Worm (Caenorhabditis elegans) whole organism, L4/young adult: ENCODE data around the gene F17C11.12.

Source experiments
- W03F9.2 ChIP-seq: fragments of 150-350 bp; optimal IDR thresholded peaks from 2 replicates; lab custom pipeline; 2014; ENCODE audit warnings: missing biosample characterization, missing genetic modification characterization
- dao-5 ChIP-seq: sonication (generic microtip); optimal IDR thresholded peaks from 2 replicates; lab custom pipeline; 2016; ENCODE audit warnings: missing genotype, missing genetic modification characterization, moderate library complexity, missing compliant biosample characterization
- him-1 ChIP-seq: sonication (generic microtip); optimal IDR thresholded peaks from 2 replicates; lab custom pipeline; 2016; ENCODE audit warnings: missing genotype, missing genetic modification reagents, missing genetic modification characterization, missing compliant biosample characterization

F17C11.12 gene

DNA sequence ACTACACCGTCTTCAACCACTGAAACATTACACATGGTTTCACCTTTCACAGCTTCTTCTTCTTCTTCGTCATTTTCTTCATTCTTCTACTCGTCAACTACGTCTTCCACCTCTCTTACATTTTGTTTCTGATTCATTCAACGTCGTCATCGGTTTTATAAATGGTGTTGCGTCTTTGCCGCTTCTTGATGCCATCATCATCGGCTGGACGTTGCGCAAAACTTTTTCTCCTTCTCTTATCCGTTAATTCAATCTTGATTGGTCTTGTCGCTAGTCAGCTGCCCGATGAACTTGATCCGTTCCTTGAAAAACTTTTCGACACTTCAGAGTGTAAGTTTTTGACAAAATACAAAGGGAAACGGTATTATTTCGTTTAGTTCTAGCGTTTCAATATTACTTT lies 38.1 kb downstream of the F17C11.12 start:
- TF ChIP-seq W03F9.2 (tag; lab: Kevin White, UChicago) = no peak
- no peak for TF ChIP-seq him-1 (tag; lab: Kevin White, UChicago)
- TF ChIP-seq dao-5 (tag; lab: Kevin White, UChicago) = no peak

DNA sequence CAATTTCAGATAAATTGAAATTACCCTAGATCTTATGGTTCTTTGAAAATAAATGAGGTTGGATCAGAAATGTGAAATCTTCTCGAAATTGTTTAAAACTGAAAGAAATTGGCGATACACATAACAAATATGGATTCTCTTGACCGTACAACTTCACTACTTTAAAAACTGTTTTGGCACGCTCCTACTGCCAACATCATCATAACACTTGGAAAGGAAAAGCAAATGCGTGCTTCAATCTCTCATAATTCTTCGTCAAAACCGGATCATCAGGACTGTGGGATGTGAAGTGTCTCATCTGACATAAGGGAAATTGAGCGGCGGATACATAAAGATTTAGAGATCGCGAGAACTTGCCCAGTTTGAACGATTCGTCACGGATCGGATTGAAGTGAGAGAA lies 38.6 kb downstream of the F17C11.12 start, which contains the start of gene F32D8.7:
Gene F32D8.7 (plus strand): TSS at position 329 of the 400 bp plus-strand sequence.
- TF ChIP-seq W03F9.2 (tag; lab: Kevin White, UChicago) = no peak
- TF ChIP-seq him-1 (tag; lab: Kevin White, UChicago) = no peak
- no peak for TF ChIP-seq dao-5 (tag; lab: Kevin White, UChicago)

DNA sequence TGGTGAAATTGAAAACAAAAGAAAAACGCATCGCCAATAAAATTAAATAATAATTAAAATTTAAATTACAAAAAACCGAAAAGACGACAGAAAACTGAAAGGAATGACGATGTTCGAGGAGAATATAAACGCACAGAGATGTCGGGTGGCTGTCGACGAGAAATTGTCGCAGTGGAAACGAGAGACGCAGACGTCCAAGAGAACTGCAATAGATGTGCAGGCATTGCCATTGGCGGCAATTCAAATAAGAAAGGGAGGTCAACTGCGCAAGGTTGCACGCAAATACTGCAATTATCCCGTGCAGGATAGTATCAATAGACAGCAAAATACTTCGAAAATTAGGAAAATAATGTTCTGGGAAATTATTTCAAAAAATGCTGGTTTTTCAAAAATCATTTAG lies 39.5 kb downstream of the F17C11.12 start:
- TF ChIP-seq dao-5 (tag; lab: Kevin White, UChicago) = peak; percentile 43
- peak; percentile 97 for TF ChIP-seq him-1 (tag; lab: Kevin White, UChicago)
- peak; percentile 97 for TF ChIP-seq W03F9.2 (tag; lab: Kevin White, UChicago)

DNA sequence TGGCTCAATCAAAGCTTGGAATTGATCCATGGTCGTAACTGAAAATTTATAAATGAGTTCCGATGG lies 39.8 kb downstream of the F17C11.12 start, which contains the start of gene sec-61.G:
Gene sec-61.G (minus strand): TSS at position 38 of the 66 bp plus-strand sequence.
- no peak for TF ChIP-seq him-1 (tag; lab: Kevin White, UChicago)
- TF ChIP-seq dao-5 (tag; lab: Kevin White, UChicago) = no peak
- TF ChIP-seq W03F9.2 (tag; lab: Kevin White, UChicago) = no peak

DNA sequence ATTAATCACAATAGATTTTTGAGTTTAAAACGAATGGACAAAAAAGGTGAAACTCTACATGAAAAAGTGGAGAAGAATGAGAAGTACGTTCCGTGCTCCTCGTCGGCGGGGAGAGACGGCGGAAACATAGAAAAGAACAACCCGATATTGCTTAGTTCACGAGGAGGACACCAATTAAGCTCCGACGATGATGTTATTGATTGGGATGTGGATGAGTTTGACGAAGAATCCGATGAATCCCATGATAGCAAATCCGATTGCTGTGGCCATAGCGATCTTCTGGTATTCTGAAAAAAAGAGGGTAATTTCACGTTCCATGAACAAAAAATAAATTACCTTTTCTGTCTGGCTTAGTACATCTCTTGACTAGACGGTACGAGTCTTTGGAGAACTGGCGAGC lies 40.0 kb downstream of the F17C11.12 start:
- TF ChIP-seq W03F9.2 (tag; lab: Kevin White, UChicago) = no peak
- no peak for TF ChIP-seq him-1 (tag; lab: Kevin White, UChicago)
- TF ChIP-seq dao-5 (tag; lab: Kevin White, UChicago) = no peak

DNA sequence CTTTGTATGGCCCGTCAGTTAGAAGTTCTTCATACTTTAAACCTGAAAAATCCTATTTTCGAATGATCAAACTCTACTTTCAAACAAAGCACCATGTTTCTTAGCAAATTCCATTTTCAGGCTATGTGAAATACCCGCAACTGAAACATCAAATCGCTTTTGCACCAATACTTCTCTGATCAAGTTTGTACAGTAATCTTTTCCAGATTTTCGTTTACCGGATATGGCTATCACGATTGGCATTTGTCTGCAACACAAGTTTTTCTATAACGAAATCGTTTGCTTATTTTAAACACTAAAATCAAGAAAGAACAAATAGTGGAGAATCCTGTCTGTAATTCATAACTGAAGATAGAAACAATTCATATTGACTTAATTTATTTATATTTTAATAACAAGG lies 40.4 kb downstream of the F17C11.12 start, which contains the start of gene F32D8.13:
Gene F32D8.13 (minus strand): TSS at position 249 of the 400 bp plus-strand sequence.
- no peak for TF ChIP-seq him-1 (tag; lab: Kevin White, UChicago)
- no peak for TF ChIP-seq dao-5 (tag; lab: Kevin White, UChicago)
- TF ChIP-seq W03F9.2 (tag; lab: Kevin White, UChicago) = no peak

DNA sequence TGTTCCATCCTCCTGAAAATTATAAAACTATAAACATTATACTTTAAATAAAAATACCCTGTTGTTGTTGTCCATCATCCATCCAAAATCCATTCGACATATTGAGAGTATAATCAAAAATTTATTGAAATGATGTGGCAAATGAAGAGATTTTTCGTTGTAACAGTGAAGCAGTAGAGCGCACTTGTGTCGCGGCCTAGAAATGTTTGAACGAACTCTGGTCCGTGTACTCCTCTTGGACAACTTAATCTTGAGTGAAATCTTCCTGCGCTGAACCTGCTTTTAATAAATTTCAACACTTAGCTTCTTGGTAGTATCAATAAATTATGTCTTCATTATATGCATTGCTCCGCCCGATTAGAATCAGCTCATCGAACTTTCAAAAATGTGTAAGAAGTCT lies 42.1 kb downstream of the F17C11.12 start, which contains the start of the genes F32D8.14 and F32D8.5:
Gene F32D8.14 (minus strand): TSS at position 188 of the 400 bp plus-strand sequence.
Gene F32D8.5 (plus strand): TSS at position 200 of the 400 bp plus-strand sequence.
- TF ChIP-seq him-1 (tag; lab: Kevin White, UChicago) = peak; percentile 33
- no peak for TF ChIP-seq dao-5 (tag; lab: Kevin White, UChicago)
- peak; percentile 92 for TF ChIP-seq W03F9.2 (tag; lab: Kevin White, UChicago)

DNA sequence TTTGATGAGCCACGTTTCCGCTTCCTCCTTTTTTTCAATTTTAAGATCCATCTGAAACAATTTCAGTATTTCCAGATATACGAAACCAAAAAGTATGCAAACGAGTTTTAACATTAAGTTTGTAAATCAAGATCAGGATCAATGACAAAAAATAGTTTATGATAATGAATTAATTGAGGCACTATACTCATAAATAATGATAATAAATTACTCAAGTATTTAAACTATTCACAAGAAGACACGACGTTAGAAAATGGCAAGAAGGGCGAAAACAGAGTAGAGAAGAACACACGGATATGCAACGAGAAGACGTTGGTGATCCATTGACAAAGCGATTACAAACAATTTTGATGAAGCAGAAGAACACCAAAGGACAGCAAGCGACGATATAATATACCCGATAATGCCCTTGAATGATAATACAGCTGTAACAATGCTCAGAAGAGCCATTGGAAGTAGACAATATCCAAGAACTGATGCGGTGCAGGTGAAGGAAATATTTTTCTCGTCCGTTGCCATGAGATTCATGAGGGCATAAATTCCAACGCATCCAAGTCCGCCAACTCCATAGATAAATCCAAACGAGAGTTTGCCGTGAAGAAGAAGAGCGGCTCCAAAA lies 43.1 kb downstream of the F17C11.12 start, which contains the start of gene F32D8.4:
Gene F32D8.4 (minus strand): TSS at position 51 of the 619 bp plus-strand sequence.
- TF ChIP-seq him-1 (tag; lab: Kevin White, UChicago) (no peak), dao-5 (tag; lab: Kevin White, UChicago) (no peak), W03F9.2 (tag; lab: Kevin White, UChicago) (no peak)

DNA sequence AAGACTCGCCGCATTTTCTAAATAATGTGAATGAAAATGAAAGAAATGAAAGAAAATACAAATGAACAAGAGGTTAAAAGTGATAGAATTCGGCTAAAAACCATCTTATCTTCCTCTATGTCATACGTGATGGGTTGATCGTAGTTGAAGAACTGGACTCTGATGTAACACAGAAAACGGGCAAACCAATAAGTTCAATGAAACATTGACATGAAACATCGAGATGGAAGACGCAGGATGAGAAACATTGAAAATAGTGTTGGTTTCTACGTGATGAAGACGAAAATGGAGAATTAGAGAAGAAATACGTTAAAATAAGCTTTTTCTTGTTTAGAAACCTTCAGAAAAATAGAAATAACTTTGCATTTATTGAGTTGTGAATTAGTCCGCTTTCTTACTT lies 45.7 kb downstream of the F17C11.12 start, which contains the start of gene F32D8.12:
Gene F32D8.12 (minus strand): TSS at position 48 of the 400 bp plus-strand sequence.
- no peak for TF ChIP-seq dao-5 (tag; lab: Kevin White, UChicago)
- TF ChIP-seq him-1 (tag; lab: Kevin White, UChicago) = no peak
- TF ChIP-seq W03F9.2 (tag; lab: Kevin White, UChicago) = no peak

DNA sequence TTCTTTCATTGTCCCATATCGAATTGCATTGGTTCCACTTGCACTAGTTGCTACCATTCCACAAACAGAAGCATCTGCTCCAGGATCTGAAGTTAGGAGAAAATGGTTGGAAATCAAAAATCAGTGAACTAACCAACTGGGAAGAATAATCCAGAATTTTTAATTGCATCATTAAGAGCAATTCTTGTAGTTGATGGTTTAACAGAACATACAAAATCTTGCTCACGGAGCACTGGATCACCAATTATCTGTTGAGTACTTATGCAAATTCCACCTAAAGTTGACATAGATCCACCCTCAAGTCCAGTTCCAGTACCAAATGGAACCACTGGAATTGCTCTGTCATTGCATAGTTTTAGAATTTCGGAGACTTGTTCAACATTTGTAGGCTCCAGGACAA lies 46.9 kb downstream of the F17C11.12 start:
- TF ChIP-seq W03F9.2 (tag; lab: Kevin White, UChicago) = no peak
- TF ChIP-seq dao-5 (tag; lab: Kevin White, UChicago) = no peak
- TF ChIP-seq him-1 (tag; lab: Kevin White, UChicago) = no peak

DNA sequence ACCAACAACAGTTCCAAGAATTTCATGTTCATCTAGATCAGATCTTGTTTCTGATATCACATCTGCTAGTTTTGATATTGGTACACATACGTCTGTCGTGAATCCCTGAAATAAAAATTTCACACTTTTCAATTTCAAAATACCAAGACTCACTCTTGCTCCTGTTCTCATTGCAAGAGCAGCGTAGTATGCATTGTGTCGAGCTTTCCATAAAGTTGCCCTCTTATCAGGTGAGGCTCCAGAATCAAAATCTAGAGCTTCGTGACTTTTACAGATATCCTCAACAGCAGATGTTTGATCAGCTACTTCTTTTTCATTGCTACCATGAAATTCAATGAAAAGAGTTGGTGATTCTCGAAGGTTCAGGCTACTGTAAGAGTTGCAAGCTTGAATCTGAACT lies 47.7 kb downstream of the F17C11.12 start, which contains the start of gene F32D8.11:
Gene F32D8.11 (minus strand): TSS at position 101 of the 400 bp plus-strand sequence.
- TF ChIP-seq dao-5 (tag; lab: Kevin White, UChicago) = no peak
- TF ChIP-seq him-1 (tag; lab: Kevin White, UChicago) = no peak
- no peak for TF ChIP-seq W03F9.2 (tag; lab: Kevin White, UChicago)

DNA sequence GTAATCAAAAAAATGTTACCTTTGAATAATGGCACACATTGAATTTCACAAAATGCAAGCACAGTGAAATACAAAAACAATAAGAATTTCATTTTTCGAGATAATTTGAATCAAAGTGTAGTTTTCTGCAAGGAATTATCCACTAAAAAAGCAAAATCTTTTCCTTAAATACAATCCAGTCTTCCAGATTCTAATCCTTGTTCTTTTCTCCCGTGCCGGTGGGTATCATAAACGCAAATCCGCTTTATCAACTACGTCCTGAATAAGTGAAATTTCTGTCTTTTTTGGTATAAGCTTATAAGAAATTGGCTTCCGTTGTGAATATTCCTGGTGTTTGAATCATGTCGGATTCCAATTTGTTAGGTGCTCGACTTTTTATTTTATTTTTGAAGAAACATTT lies 48.6 kb downstream of the F17C11.12 start:
- TF ChIP-seq dao-5 (tag; lab: Kevin White, UChicago) (no peak), W03F9.2 (tag; lab: Kevin White, UChicago) (no peak), him-1 (tag; lab: Kevin White, UChicago) (no peak)

DNA sequence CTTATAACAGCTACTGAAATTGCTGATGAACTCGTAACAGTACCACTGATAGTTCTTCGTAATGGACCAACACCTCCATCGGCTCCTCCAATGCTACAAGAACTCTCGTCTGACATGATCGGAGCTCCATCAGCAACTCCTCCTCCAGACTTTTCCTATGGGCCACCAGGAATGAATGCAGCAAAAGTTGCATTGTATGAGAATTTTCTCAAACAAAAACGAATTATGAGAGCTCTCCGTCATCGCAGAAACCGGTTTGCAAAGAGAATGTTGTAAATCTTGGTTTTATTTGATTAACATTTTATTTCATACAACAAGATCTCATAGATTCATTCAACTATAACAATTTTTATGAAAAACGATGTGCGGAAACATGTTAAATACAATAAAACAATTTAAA lies 49.2 kb downstream of the F17C11.12 start:
- TF ChIP-seq him-1 (tag; lab: Kevin White, UChicago) (no peak), W03F9.2 (tag; lab: Kevin White, UChicago) (no peak), dao-5 (tag; lab: Kevin White, UChicago) (no peak)

DNA sequence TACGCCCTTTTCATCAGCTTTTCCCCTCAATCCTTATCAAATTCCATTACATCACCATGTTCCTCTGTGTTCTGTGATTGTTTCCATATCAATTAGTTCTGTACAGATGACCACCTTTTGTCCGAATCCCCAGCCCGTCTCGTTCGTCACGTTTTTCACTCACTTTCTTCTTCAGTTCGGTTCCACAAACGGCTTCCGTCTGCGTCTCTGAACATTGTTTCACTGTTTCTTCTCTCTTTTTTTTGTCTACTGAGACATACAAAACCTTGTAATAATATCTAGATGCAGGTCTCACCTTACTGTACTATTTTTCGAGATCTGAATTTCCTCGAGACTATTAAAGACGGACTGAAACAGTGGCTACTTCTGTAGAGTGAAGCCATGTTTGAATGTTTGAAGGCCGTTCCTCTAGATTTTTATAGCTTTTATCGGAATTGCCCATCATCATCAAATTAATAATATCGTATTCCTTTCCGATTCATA lies 50.3 kb downstream of the F17C11.12 start, which contains the start of gene F32D8.3:
Gene F32D8.3 (plus strand): TSS at position 433 of the 483 bp plus-strand sequence.
- TF ChIP-seq W03F9.2 (tag; lab: Kevin White, UChicago) (no peak), dao-5 (tag; lab: Kevin White, UChicago) (no peak), him-1 (tag; lab: Kevin White, UChicago) (no peak)
